Worm (Caenorhabditis elegans) whole organism, mixed stage, embryonic: ENCODE data around the gene Y97E10AR.1.

Experiments
- blmp-1 ChIP-seq: fragments of 150-350 bp; optimal IDR thresholded peaks from 2 replicates; lab custom pipeline; 2014; ENCODE audit warnings: missing biosample characterization, missing genetic modification characterization
- cnd-1 ChIP-seq: fragments of 200-800 bp; sonication (Bioruptor generic); optimal IDR thresholded peaks from 2 replicates; lab custom pipeline; 2018; ENCODE audit warnings: mild to moderate bottlenecking, missing genetic modification characterization, missing compliant biosample characterization
- elt-3 ChIP-seq: fragments of 150-350 bp; optimal IDR thresholded peaks from 2 replicates; lab custom pipeline; 2014; ENCODE audit warnings: missing biosample characterization, missing genetic modification characterization
- mab-5 ChIP-seq: fragments of 150-350 bp; optimal IDR thresholded peaks from 2 replicates; lab custom pipeline; 2014; ENCODE audit warnings: missing biosample characterization, missing genetic modification characterization
- mls-2 ChIP-seq: sonication (generic microtip); optimal IDR thresholded peaks from 2 replicates; lab custom pipeline; 2016; ENCODE audit warnings: mild to moderate bottlenecking, missing genetic modification characterization, moderate library complexity, missing compliant biosample characterization
- nhr-12 ChIP-seq: fragments of 150-350 bp; optimal IDR thresholded peaks from 2 replicates; lab custom pipeline; 2014; ENCODE audit warnings: missing biosample characterization, missing genetic modification characterization
- snpc-4 ChIP-seq: fragments of 150-350 bp; optimal IDR thresholded peaks from 2 replicates; lab custom pipeline; 2014; ENCODE audit warnings: missing biosample characterization, missing genetic modification characterization

- no peak for TF ChIP-seq elt-3
- TF ChIP-seq cnd-1, result no peak
- TF ChIP-seq mls-2 (tag; lab: Kevin White, UChicago), result no peak
- TF ChIP-seq nhr-12 (tag; lab: Kevin White, UChicago), result no peak
- TF ChIP-seq mab-5 (tag; lab: Kevin White, UChicago), result no peak
- no peak for TF ChIP-seq snpc-4
- TF ChIP-seq blmp-1 (tag; lab: Kevin White, UChicago), result no peak
Observed at ce11 chrV:8031121-8031520, 29.9 kb downstream of the Y97E10AR.1 start, which contains the start of gene vars-1.
